Fruit fly (Drosophila melanogaster): ENCODE results near the gene Samuel.

DNA sequence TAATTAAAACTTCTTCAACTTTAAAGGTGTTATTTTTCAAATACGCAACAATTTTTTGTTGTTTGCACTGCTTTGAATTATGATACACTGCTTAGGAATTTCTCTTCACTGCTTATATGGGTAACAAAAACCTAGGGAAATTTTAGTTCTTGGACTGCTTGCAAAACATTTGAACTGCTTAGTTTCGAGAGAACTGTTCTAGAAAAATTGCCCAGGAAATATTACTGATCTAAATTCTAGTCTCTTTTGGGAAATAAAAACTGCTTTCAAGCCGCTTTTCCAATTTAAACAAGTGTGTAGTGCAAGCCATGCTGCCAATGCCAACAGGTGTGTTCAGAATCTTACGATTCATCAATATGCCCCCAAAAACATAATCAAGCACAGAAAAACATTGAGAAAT is 102.3 kb downstream of the Samuel start:
- TF ChIP-seq Gug (GFP tag; IDR thresholded peaks at IDR 0.05), result no peak
- no peak for TF ChIP-seq vvl (GFP tag; IDR thresholded peaks at IDR 0.05)
- no peak for TF ChIP-seq unpg (GFP tag; optimal IDR thresholded peaks at IDR 0.05)
- TF ChIP-seq CG8944 (GFP tag; optimal IDR thresholded peaks at IDR 0.05), result no peak
- TF ChIP-seq tna (GFP tag; IDR thresholded peaks at IDR 0.05; ENCODE audit: partially characterized antibody), result no peak
- TF ChIP-seq zfh1 (GFP tag; IDR thresholded peaks at IDR 0.05), result no peak
- peak in 1 of 3 experiments; percentile 21 for TF ChIP-seq lola (GFP tag; optimal IDR thresholded peaks at IDR 0.05)
- TF ChIP-seq Jarid2 (GFP tag; optimal IDR thresholded peaks at IDR 0.05), result no peak
- no peak for TF ChIP-seq CG31388 (GFP tag; optimal IDR thresholded peaks at IDR 0.05)
- no peak for TF ChIP-seq Meics (GFP tag; optimal IDR thresholded peaks at IDR 0.05)
- no peak for TF ChIP-seq CG7372 (GFP tag; IDR thresholded peaks at IDR 0.05)
- TF ChIP-seq hth (optimal IDR thresholded peaks at IDR 0.05), result no peak

All from whole organism, embryonic.